1 fruit fly cellular context compared by ENCODE assay signal in genomic region chr3R:14289958-14290835, dm6.
TF ChIP-seq lines count a peak whose summit lies in the region.

No protein-coding gene starts in this region.

TF ChIP-seq in whole organism, embryonic, 481 proteins besides CTCF, POLR2A, EP300 and RAD21 (continued from another document):
- TF ChIP-seq fd3F (GFP tag; optimal IDR thresholded peaks at IDR 0.05; lab: Kevin White, UChicago) (no peak), Nf-YA (GFP tag; IDR thresholded peaks at IDR 0.05; lab: Robert Waterston, UW) (no peak), Dek (tag; optimal IDR thresholded peaks at IDR 0.05; lab: Kevin White, UChicago) (no peak), Spps (tag; optimal IDR thresholded peaks at IDR 0.05; lab: Kevin White, UChicago) (no peak), chn (GFP tag; optimal IDR thresholded peaks at IDR 0.05; lab: Kevin White, UChicago) (no peak), pb (GFP tag; optimal IDR thresholded peaks at IDR 0.05; lab: Kevin White, UChicago) (no peak)
